Fruit fly (Drosophila melanogaster) whole organism: ENCODE measurements around the gene CG13676.

Source experiments
- Dll ChIP-seq: fragments of >200 bp; optimal IDR thresholded peaks from 2 replicates; lab custom pipeline; 2017
- psq ChIP-seq: fragments of >200 bp; optimal IDR thresholded peaks from 2 replicates; lab custom pipeline; 2017
- usp ChIP-seq: fragments of >200 bp; optimal IDR thresholded peaks from 2 replicates; lab custom pipeline; 2017; ENCODE audit warnings: missing biosample characterization, missing genetic modification characterization, mixed read lengths

- no peak for TF ChIP-seq psq (lab: Kevin White, UChicago)
- TF ChIP-seq Dll (lab: Kevin White, UChicago) = no peak
- no peak for TF ChIP-seq usp (GFP tag; lab: Kevin White, UChicago)
Measured at dm6 chr3L:8150812-8151211, 801 bp downstream of the CG13676 start.
